Fruit fly (Drosophila melanogaster): ENCODE measurements around the gene CG31323.

CG31323 gene

dm6 chr3R:26121108-26121507, 49.5 kb upstream of the CG31323 start (continued):
- TF ChIP-seq CG31388 (GFP tag; optimal IDR thresholded peaks at IDR 0.05) = no peak
- TF ChIP-seq stwl (tag; optimal IDR thresholded peaks at IDR 0.05) = no peak
- TF ChIP-seq CG3407 (GFP tag; optimal IDR thresholded peaks at IDR 0.05) = no peak
- TF ChIP-seq Hand (GFP tag; optimal IDR thresholded peaks at IDR 0.05) = no peak
- TF ChIP-seq Mes4 (GFP tag; optimal IDR thresholded peaks at IDR 0.05) = no peak
- TF ChIP-seq D (optimal IDR thresholded peaks at IDR 0.05) = no peak
- TF ChIP-seq D (GFP tag; optimal IDR thresholded peaks at IDR 0.05) = no peak
- TF ChIP-seq C15 (GFP tag; IDR thresholded peaks at IDR 0.05) = no peak
- peak; percentile 47 for TF ChIP-seq Fer1 (GFP tag; optimal IDR thresholded peaks at IDR 0.05)
- peak; percentile 60 for TF ChIP-seq lilli (GFP tag; optimal IDR thresholded peaks at IDR 0.05)
- no peak for TF ChIP-seq Elba2 (GFP tag; optimal IDR thresholded peaks at IDR 0.05)
- TF ChIP-seq CG1647 (GFP tag; optimal IDR thresholded peaks at IDR 0.05) = peak; percentile 17
- peak; percentile 17 for TF ChIP-seq org-1 (GFP tag; optimal IDR thresholded peaks at IDR 0.05)
- no peak for TF ChIP-seq CG11085 (GFP tag; IDR thresholded peaks at IDR 0.05)
- no peak for TF ChIP-seq CG15479 (GFP tag; optimal IDR thresholded peaks at IDR 0.05)
- TF ChIP-seq wor (GFP tag; IDR thresholded peaks at IDR 0.05) = no peak
- TF ChIP-seq CG13296 (GFP tag; optimal IDR thresholded peaks at IDR 0.05) = no peak
- peak; percentile 67 for TF ChIP-seq CG32532 (GFP tag; IDR thresholded peaks at IDR 0.05)
- no peak for TF ChIP-seq MBD-R2 (GFP tag; IDR thresholded peaks at IDR 0.05)
- TF ChIP-seq Chrac-16 (GFP tag; optimal IDR thresholded peaks at IDR 0.05) = no peak
- no peak for TF ChIP-seq fd96Cb (tag; optimal IDR thresholded peaks at IDR 0.05)
- 0 out of 2 replicates have a peak, but pooled peaks have one; percentile 16 for TF ChIP-seq vvl (GFP tag; IDR thresholded peaks at IDR 0.05)
- no peak for TF ChIP-seq fd64A (GFP tag; optimal IDR thresholded peaks at IDR 0.05)
- TF ChIP-seq vnd (GFP tag; IDR thresholded peaks at IDR 0.05; ENCODE audit: partially characterized antibody) = no peak
- TF ChIP-seq lab (GFP tag; optimal IDR thresholded peaks at IDR 0.05) = peak; percentile 73
- TF ChIP-seq CG11456 (GFP tag; IDR thresholded peaks at IDR 0.05) = no peak
- no peak for TF ChIP-seq CG14860 (GFP tag; IDR thresholded peaks at IDR 0.05; ENCODE audit: partially characterized antibody)
- TF ChIP-seq Atf3 (GFP tag; optimal IDR thresholded peaks at IDR 0.05) = no peak
- no peak for TF ChIP-seq ATbp (GFP tag; optimal IDR thresholded peaks at IDR 0.05)
- TF ChIP-seq CG6254 (GFP tag; optimal IDR thresholded peaks at IDR 0.05) = no peak
- no peak for TF ChIP-seq pnt (GFP tag; optimal IDR thresholded peaks at IDR 0.05)
- no peak; the same call in 2 of the 3 replicates for TF ChIP-seq tgo (GFP tag; IDR thresholded peaks at IDR 0.05)
- TF ChIP-seq CG15514 (GFP tag; optimal IDR thresholded peaks at IDR 0.05) = peak; percentile 55
- TF ChIP-seq ssp (GFP tag; IDR thresholded peaks at IDR 0.05) = no peak
- TF ChIP-seq CG13287 (GFP tag; IDR thresholded peaks at IDR 0.05; ENCODE audit: partially characterized antibody) = no peak
- no peak for TF ChIP-seq ham (GFP tag; IDR thresholded peaks at IDR 0.05)
- no peak for TF ChIP-seq zfh1 (GFP tag; IDR thresholded peaks at IDR 0.05)
- TF ChIP-seq CG17328 (GFP tag; IDR thresholded peaks at IDR 0.05) = no peak
- no peak for TF ChIP-seq GATAe (GFP tag; conservative IDR thresholded peaks at IDR 0.05)
- peak; percentile 23 for TF ChIP-seq CG30403 (GFP tag; optimal IDR thresholded peaks at IDR 0.05)
- no peak for TF ChIP-seq CG12219 (GFP tag; optimal IDR thresholded peaks at IDR 0.05)
- TF ChIP-seq Ets97D (GFP tag; optimal IDR thresholded peaks at IDR 0.05) = no peak
- TF ChIP-seq sd (tag; optimal IDR thresholded peaks at IDR 0.05) = peak; percentile 33
- peak; percentile 62 for TF ChIP-seq CG9727 (GFP tag; optimal IDR thresholded peaks at IDR 0.05)
- no peak for TF ChIP-seq Mrtf (GFP tag; IDR thresholded peaks at IDR 0.05)
- TF ChIP-seq NfI (GFP tag; optimal IDR thresholded peaks at IDR 0.05) = peak; percentile 16
- no peak for TF ChIP-seq disco-r (GFP tag; optimal IDR thresholded peaks at IDR 0.05)
- TF ChIP-seq Hr51 (GFP tag; optimal IDR thresholded peaks at IDR 0.05) = peak in 1 of 2 experiments; percentile 37
- TF ChIP-seq CG17612 (GFP tag; IDR thresholded peaks at IDR 0.05) = no peak
- TF ChIP-seq CG6854 (GFP tag; optimal IDR thresholded peaks at IDR 0.05) = peak; percentile 50
- no peak for TF ChIP-seq CHES-1-like (GFP tag; optimal IDR thresholded peaks at IDR 0.05)
